Fruit fly (Drosophila melanogaster): ENCODE measurements around the gene sphe.

DNA sequence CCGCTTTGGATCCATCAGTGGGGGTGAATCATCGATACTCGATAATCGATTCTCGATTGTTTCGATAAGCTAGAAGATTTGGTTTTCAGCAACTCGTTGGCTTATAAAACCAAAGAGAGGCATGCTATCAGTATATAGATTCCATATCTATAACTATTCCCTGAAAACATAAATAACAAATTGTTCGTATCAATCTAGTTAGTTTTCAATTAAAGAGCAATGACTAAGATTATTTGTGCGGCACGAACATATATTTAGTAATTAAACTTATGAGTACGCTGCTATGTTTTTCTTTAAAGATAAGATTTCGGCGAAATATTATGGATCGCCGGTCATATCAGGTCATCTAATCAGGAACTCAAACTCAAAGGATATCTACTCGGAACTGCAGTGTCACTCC lies 27.2 kb downstream of the sphe start:
- TF ChIP-seq ttk (optimal IDR thresholded peaks at IDR 0.05) = no peak
- TF ChIP-seq insv (optimal IDR thresholded peaks at IDR 0.05) = no peak
- TF ChIP-seq h (optimal IDR thresholded peaks at IDR 0.05) = no peak
- TF ChIP-seq Sin3A (optimal IDR thresholded peaks at IDR 0.05) = no peak
- no peak for TF ChIP-seq psq (optimal IDR thresholded peaks at IDR 0.05)
- TF ChIP-seq Myc (optimal IDR thresholded peaks at IDR 0.05) = no peak
